Worm (Caenorhabditis elegans) whole organism, L4 larva: ENCODE measurements around the gene C25D7.10.
"Not testable (repeated sequence)": the region's sequence is repeated elsewhere in the genome, so short reads cannot be mapped to it uniquely, and the experiment has no call there.

Experiments
- hlh-11 ChIP-seq: fragments of 200-800 bp; sonication (Bioruptor generic); optimal IDR thresholded peaks from 2 replicates; lab custom pipeline; 2018; ENCODE audit warnings: mild to moderate bottlenecking, missing genetic modification characterization, missing compliant biosample characterization
- saeg-2 ChIP-seq: fragments of 200-800 bp; sonication (Bioruptor generic); IDR thresholded peaks from 2 replicates; pipeline ENCODE4 v1.3.6; 2022; ENCODE audit warnings: missing genetic modification reagents, missing genetic modification characterization, missing compliant biosample characterization
- vab-7 ChIP-seq: fragments of 200-800 bp; sonication (Bioruptor generic); IDR thresholded peaks from 2 replicates; pipeline ENCODE4 v1.3.6; 2022; ENCODE audit warnings: missing genetic modification reagents, missing genetic modification characterization, missing compliant biosample characterization

C25D7.10 gene

ce11 chrV:15115968-15116367 is 48.7 kb downstream of the C25D7.10 start, which contains the start of gene T01G5.8:
TSS of gene T01G5.8 (plus strand) at chrV:15116268.
- TF ChIP-seq hlh-11 (tag; lab: Kevin White, UChicago); saeg-2 (GFP tag; lab: Robert Waterston, UW); vab-7 (GFP tag; lab: Robert Waterston, UW): not testable (repeated sequence)
